Worm (Caenorhabditis elegans): ENCODE data around the gene Y102E9.6.

Y102E9.6 gene

ce11 chrIII:6693285-6693684 is 43.2 kb downstream of the Y102E9.6 start:
- TF ChIP-seq ztf-29 (GFP tag; IDR thresholded peaks at IDR 0.05) = no peak

ce11 chrIII:6690490-6690889 is 46.0 kb downstream of the Y102E9.6 start:
- no peak for TF ChIP-seq ref-1 (GFP tag; conservative IDR thresholded peaks at IDR 0.05)
- no peak for TF ChIP-seq T22C8.4 (GFP tag; IDR thresholded peaks at IDR 0.05)
- TF ChIP-seq cog-1 (tag; optimal IDR thresholded peaks at IDR 0.05) = no peak
- TF ChIP-seq flt-1 (GFP tag; IDR thresholded peaks at IDR 0.05) = no peak
- TF ChIP-seq klf-2 (GFP tag; conservative IDR thresholded peaks at IDR 0.05) = no peak
- TF ChIP-seq ztf-23 (GFP tag; IDR thresholded peaks at IDR 0.05) = no peak

Measured in whole organism, midembryonic.